Worm (Caenorhabditis elegans) whole organism, early embryonic: Measurements from ENCODE around the gene npr-42.

Experiments used
- B0310.2 ChIP-seq: sonication (generic microtip); optimal IDR thresholded peaks from 2 replicates; lab custom pipeline; 2016; ENCODE audit warnings: mild to moderate bottlenecking, missing genetic modification characterization, missing compliant biosample characterization
- F13C5.2 ChIP-seq: sonication (generic microtip); optimal IDR thresholded peaks from 2 replicates; lab custom pipeline; 2017; ENCODE audit warnings: mild to moderate bottlenecking, missing genetic modification characterization, inconsistent platforms, missing compliant biosample characterization
- aly-1 ChIP-seq: sonication (generic microtip); optimal IDR thresholded peaks from 2 replicates; lab custom pipeline; 2016; ENCODE audit warnings: missing genetic modification characterization, missing compliant biosample characterization
- ama-1 ChIP-seq: fragments of 150-350 bp; optimal IDR thresholded peaks from 2 replicates; lab custom pipeline; 2014
- ceh-13 ChIP-seq: fragments of 200-800 bp; sonication (Bioruptor generic); optimal IDR thresholded peaks from 2 replicates; lab custom pipeline; 2018; ENCODE audit warnings: mild to moderate bottlenecking, missing genetic modification characterization, missing compliant biosample characterization
- ceh-36 ChIP-seq: sonication (generic microtip); optimal IDR thresholded peaks from 2 replicates; lab custom pipeline; 2016; ENCODE audit warnings: missing genetic modification characterization, inconsistent platforms, missing compliant biosample characterization
- ets-7 ChIP-seq: sonication (generic microtip); optimal IDR thresholded peaks from 2 replicates; lab custom pipeline; 2016; ENCODE audit warnings: missing genotype, missing genetic modification characterization, missing compliant biosample characterization
- flt-1 ChIP-seq: fragments of 200-800 bp; sonication (Bioruptor generic); IDR thresholded peaks from 2 replicates; pipeline ENCODE4 v1.3.6; 2022; ENCODE audit warnings: missing genetic modification characterization, missing compliant biosample characterization
- hmbx-1 ChIP-seq: sonication (generic microtip); optimal IDR thresholded peaks from 2 replicates; lab custom pipeline; 2016; ENCODE audit warnings: mild to moderate bottlenecking, missing genetic modification characterization, missing compliant biosample characterization
- hmg-4 ChIP-seq: fragments of 200-800 bp; sonication (Bioruptor generic); optimal IDR thresholded peaks from 2 replicates; lab custom pipeline; 2018; ENCODE audit warnings: mild to moderate bottlenecking, missing genetic modification characterization, missing compliant biosample characterization
- hnd-1 ChIP-seq: sonication (generic microtip); optimal IDR thresholded peaks from 2 replicates; lab custom pipeline; 2016; ENCODE audit warnings: missing genetic modification characterization, missing compliant biosample characterization
- pes-1 ChIP-seq: fragments of 200-800 bp; sonication (Bioruptor generic); IDR thresholded peaks from 2 replicates; pipeline ENCODE4 v1.3.6; 2022; ENCODE audit warnings: missing genetic modification reagents, missing genetic modification characterization, missing compliant biosample characterization
- scrt-1 ChIP-seq: fragments of 200-800 bp; sonication (Bioruptor generic); IDR thresholded peaks from 2 replicates; pipeline ENCODE4 v1.3.6; 2022; ENCODE audit warnings: missing genetic modification characterization, missing compliant biosample characterization
- sea-1 ChIP-seq: fragments of 200-800 bp; sonication (Bioruptor generic); conservative IDR thresholded peaks from 2 replicates; pipeline ENCODE4 v1.3.6; 2022; ENCODE audit warnings: missing genetic modification characterization, missing compliant biosample characterization
- tbx-11 ChIP-seq: fragments of 200-800 bp; sonication (Bioruptor generic); IDR thresholded peaks from 2 replicates; pipeline ENCODE4 v1.3.6; 2022; ENCODE audit warnings: missing genetic modification characterization, missing compliant biosample characterization
- tbx-37 ChIP-seq: fragments of 200-800 bp; sonication (Bioruptor generic); conservative IDR thresholded peaks from 2 replicates; pipeline ENCODE4 v1.3.6; 2022; ENCODE audit warnings: missing genetic modification reagents, missing genetic modification characterization, missing compliant biosample characterization
- tra-4 ChIP-seq: sonication (generic microtip); optimal IDR thresholded peaks from 2 replicates; lab custom pipeline; 2017; ENCODE audit warnings: missing genetic modification characterization, missing compliant biosample characterization

The npr-42 gene

DNA sequence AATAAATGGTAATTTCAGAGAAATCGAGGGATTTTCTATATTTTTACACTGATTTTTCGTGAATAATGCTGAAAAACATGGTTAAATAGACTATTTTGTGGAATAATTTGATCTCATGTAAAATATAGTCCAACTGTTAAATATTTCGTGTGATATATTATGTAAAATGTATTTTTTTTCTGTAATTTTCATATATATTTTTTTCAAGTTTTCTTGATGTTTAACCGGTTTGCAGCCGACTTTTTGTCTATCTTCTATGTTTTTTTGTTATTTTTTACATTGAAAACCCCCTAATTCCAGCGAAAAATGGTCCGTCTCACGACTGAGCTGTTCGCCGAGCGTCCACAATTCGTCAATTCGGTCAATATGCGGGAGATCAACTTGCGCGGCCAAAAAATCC is 48.1 kb downstream of the npr-42 start, which contains the start of gene mog-2:
TSS of gene mog-2 (plus strand) at position 301 of the 400 bp plus-strand sequence.
- no peak for TF ChIP-seq scrt-1 (GFP tag; lab: Robert Waterston, UW)
- no peak for TF ChIP-seq pes-1
- no peak for TF ChIP-seq aly-1 (tag; lab: Kevin White, UChicago)
- TF ChIP-seq hnd-1 (tag; lab: Kevin White, UChicago) = no peak

DNA sequence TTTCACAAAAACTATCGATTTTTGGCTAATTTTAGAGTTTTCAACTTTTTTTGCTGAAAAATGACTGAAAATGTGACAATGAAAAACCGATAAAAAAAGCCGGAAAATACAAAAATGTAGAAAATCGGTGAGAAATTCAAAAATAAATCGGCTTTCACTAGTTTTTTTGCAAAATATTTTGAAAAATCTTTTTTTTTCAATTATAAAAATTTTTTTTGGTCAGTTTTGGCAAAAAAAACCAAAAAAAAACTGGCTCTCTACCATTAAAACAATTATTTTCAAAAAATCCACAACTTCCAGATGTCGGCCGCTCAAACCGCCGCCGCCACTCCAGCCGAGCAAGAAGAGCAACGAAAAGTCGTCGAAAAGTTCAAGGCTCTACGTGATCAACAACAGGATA is 50.4 kb downstream of the npr-42 start, which contains the start of gene pfd-2:
TSS of gene pfd-2 (plus strand) at position 301 of the 400 bp plus-strand sequence.
- TF ChIP-seq pes-1 (no peak), B0310.2 (tag; lab: Kevin White, UChicago) (no peak), ceh-13 (no peak), sea-1 (no peak), scrt-1 (GFP tag; lab: Robert Waterston, UW) (no peak), hnd-1 (tag; lab: Kevin White, UChicago) (no peak), tbx-37 (GFP tag; lab: Robert Waterston, UW) (no peak), flt-1 (GFP tag; lab: Robert Waterston, UW) (no peak), aly-1 (tag; lab: Kevin White, UChicago) (no peak), ceh-36 (tag; lab: Kevin White, UChicago) (no peak), ama-1 (lab: Kevin White, UChicago) (no peak), tra-4 (tag; lab: Kevin White, UChicago) (no peak), hmbx-1 (tag; lab: Kevin White, UChicago) (no peak), hmg-4 (GFP tag; lab: Kevin White, UChicago) (no peak), ets-7 (no peak), F13C5.2 (tag; lab: Kevin White, UChicago) (no peak)

DNA sequence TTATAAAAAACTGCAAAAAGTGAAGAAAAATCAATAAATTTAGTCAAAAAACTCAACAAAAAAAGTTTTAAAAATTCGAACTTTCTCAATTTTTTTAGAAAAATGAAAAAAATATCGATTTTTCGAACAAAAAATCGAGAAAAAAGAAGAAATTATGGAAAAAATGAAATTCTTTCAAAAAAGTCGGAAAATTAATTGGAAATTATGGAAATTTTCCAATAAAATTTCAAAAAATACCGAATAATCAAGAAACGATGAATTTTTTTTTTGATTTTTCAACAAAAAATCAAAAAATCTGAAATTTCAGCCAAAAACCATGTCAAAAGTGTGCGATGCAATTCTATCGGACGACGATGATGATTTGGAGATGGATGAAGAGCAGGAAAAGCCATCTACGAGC is 52.7 kb downstream of the npr-42 start, which contains the start of gene H20J04.4:
TSS of gene H20J04.4 (plus strand) at position 301 of the 400 bp plus-strand sequence.
- TF ChIP-seq flt-1 (GFP tag; lab: Robert Waterston, UW) (no peak), hmg-4 (GFP tag; lab: Kevin White, UChicago) (no peak), ceh-36 (tag; lab: Kevin White, UChicago) (no peak), ama-1 (lab: Kevin White, UChicago) (no peak), tbx-11 (GFP tag; lab: Robert Waterston, UW) (no peak), scrt-1 (GFP tag; lab: Robert Waterston, UW) (no peak), aly-1 (tag; lab: Kevin White, UChicago) (no peak), ceh-13 (no peak), hnd-1 (tag; lab: Kevin White, UChicago) (no peak), F13C5.2 (tag; lab: Kevin White, UChicago) (no peak), B0310.2 (tag; lab: Kevin White, UChicago) (no peak), hmbx-1 (tag; lab: Kevin White, UChicago) (no peak), ets-7 (no peak)
